Worm (Caenorhabditis elegans) whole organism, L4/young adult: ENCODE results near the gene clec-130.

Experiments
- W03F9.2 ChIP-seq: fragments of 150-350 bp; optimal IDR thresholded peaks from 2 replicates; lab custom pipeline; 2014; ENCODE audit warnings: missing biosample characterization, missing genetic modification characterization
- dao-5 ChIP-seq: sonication (generic microtip); optimal IDR thresholded peaks from 2 replicates; lab custom pipeline; 2016; ENCODE audit warnings: missing genotype, missing genetic modification characterization, moderate library complexity, missing compliant biosample characterization
- him-1 ChIP-seq: sonication (generic microtip); optimal IDR thresholded peaks from 2 replicates; lab custom pipeline; 2016; ENCODE audit warnings: missing genotype, missing genetic modification reagents, missing genetic modification characterization, missing compliant biosample characterization

Gene clec-130

ce11 chrII:3616615-3617014 is 43.3 kb downstream of the clec-130 start:
- TF ChIP-seq W03F9.2 (no peak), him-1 (tag; lab: Kevin White, UChicago) (no peak)

ce11 chrII:3617512-3617911 is 44.2 kb downstream of the clec-130 start, which contains the start of gene F40E12.1:
TSS of gene F40E12.1 (plus strand) at chrII:3617812.
- TF ChIP-seq him-1 (tag; lab: Kevin White, UChicago) (no peak), dao-5 (tag; lab: Kevin White, UChicago) (no peak), W03F9.2 (no peak)

- no peak for TF ChIP-seq him-1 (tag; lab: Kevin White, UChicago)
- TF ChIP-seq W03F9.2 = no peak
- no peak for TF ChIP-seq dao-5 (tag; lab: Kevin White, UChicago)
These were observed 47.5 kb downstream of the clec-130 start for ce11 chrII:3620862-3621261.

- TF ChIP-seq dao-5 (tag; lab: Kevin White, UChicago) = no peak
- TF ChIP-seq him-1 (tag; lab: Kevin White, UChicago) = no peak
- TF ChIP-seq W03F9.2 = no peak
These were observed 48.7 kb downstream of the clec-130 start, which contains the start of gene M151.7 for ce11 chrII:3622014-3622413. TSS of gene M151.7 (plus strand) at chrII:3622314.
